Fruit fly (Drosophila melanogaster) whole organism, embryonic: Measurements from ENCODE around the gene CG8560.

Source experiments
- CG14014 ChIP-seq: fragments of 200-800 bp; sonication (Bioruptor generic); IDR thresholded peaks from 2 replicates; pipeline ENCODE4 v1.3.6; 2022; ENCODE audit warnings: missing biosample characterization, missing genetic modification characterization
- CG17328 ChIP-seq: fragments of 200-800 bp; sonication (Bioruptor generic); IDR thresholded peaks from 2 replicates; pipeline ENCODE4 v1.3.6; 2022; ENCODE audit warnings: missing biosample characterization, missing genetic modification characterization
- CG2199 ChIP-seq: fragments of 200-800 bp; sonication (Bioruptor generic); IDR thresholded peaks from 3 replicates; pipeline ENCODE4 v1.3.6; 2022; ENCODE audit warnings: missing biosample characterization, missing genetic modification characterization
- CG34376 ChIP-seq: fragments of 200-800 bp; sonication (Bioruptor generic); optimal IDR thresholded peaks from 2 replicates; lab custom pipeline; 2018; ENCODE audit warnings: missing biosample characterization, mild to moderate bottlenecking, missing genetic modification characterization
- CG4360 ChIP-seq: fragments of 200-800 bp; sonication (Bioruptor generic); IDR thresholded peaks from 2 replicates; pipeline ENCODE4 v1.3.6; 2022; ENCODE audit warnings: missing biosample characterization, missing genetic modification characterization
- CG7745 ChIP-seq: fragments of 200-800 bp; sonication (Bioruptor generic); optimal IDR thresholded peaks from 2 replicates; lab custom pipeline; 2018; ENCODE audit warnings: missing biosample characterization, mild to moderate bottlenecking, missing genetic modification characterization, moderate library complexity
- CG8290 ChIP-seq, 3 experiments: fragments of 200-800 bp; sonication (Bioruptor generic); optimal IDR thresholded peaks; 2 replicates each; lab custom pipeline; 2016 to 2019; ENCODE audit warnings: missing biosample characterization in 3 of 3, missing genetic modification characterization in 3 of 3, mild to moderate bottlenecking in 2 of 3, moderate library complexity in 1 of 3
- CkIIα-i1 ChIP-seq: fragments of 200-800 bp; sonication (Bioruptor generic); IDR thresholded peaks from 2 replicates; pipeline ENCODE4 v1.3.6; 2022; ENCODE audit warnings: missing biosample characterization, missing genetic modification characterization
- E2f1 ChIP-seq: fragments of 200-800 bp; sonication (Bioruptor generic); IDR thresholded peaks from 2 replicates; pipeline ENCODE4 v1.3.6; 2022; ENCODE audit warnings: missing biosample characterization, missing genetic modification characterization
- fu2 ChIP-seq: fragments of 200-800 bp; sonication (Bioruptor generic); optimal IDR thresholded peaks from 2 replicates; lab custom pipeline; 2016; ENCODE audit warnings: missing biosample characterization, missing genetic modification characterization
- nau ChIP-seq: fragments of 200-800 bp; sonication (Bioruptor generic); optimal IDR thresholded peaks from 3 replicates; lab custom pipeline; 2017; ENCODE audit warnings: missing biosample characterization, mild to moderate bottlenecking, missing genetic modification characterization, missing genetic modification reagents

DNA sequence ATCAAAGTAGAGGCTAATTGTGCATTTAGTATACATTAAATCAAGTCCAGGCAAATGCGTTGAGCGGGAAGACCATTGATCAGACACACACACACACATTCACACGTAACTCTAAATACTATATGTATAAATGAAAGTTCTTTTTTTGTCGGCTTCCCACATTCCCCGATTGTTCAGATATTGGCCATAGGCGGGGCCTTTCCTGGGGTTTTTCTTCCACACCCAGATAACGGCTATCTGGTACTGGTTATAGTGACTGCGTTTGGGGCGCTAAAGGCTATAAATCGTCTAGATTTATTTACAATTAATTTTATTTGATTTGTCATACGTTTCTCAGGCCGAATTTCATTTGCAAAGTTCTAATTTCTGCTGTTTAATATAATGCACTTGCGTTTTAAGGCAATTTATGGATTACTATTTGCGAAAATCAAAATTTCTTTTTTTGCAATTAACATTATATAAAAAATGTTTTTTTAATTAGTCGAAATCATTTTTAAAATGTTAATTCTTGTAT is 28.9 kb upstream of the CG8560 start:
- TF ChIP-seq CG8290 (GFP tag; optimal IDR thresholded peaks at IDR 0.05; lab: Kevin White, UChicago) (no peak), CG8290 (tag; optimal IDR thresholded peaks at IDR 0.05; lab: Kevin White, UChicago) (no peak), CG4360 (GFP tag; lab: Robert Waterston, UW) (no peak), CG17328 (GFP tag; lab: Robert Waterston, UW) (no peak), CG2199 (GFP tag; lab: Robert Waterston, UW) (peak; percentile 62; the same call in 2 of the 3 replicates), fu2 (GFP tag; lab: Kevin White, UChicago) (no peak), CG34376 (GFP tag; lab: Kevin White, UChicago) (no peak), CkIIα-i1 (no peak), E2f1 (GFP tag; lab: Robert Waterston, UW) (no peak), CG14014 (GFP tag; lab: Robert Waterston, UW) (no peak), nau (no peak), CG7745 (no peak)
